Worm (Caenorhabditis elegans) whole organism, L4 larva: ENCODE results near the gene F54H12.4.

ENCODE experiments used
- D1046.2 ChIP-seq: fragments of 200-800 bp; sonication (Bioruptor generic); IDR thresholded peaks from 2 replicates; pipeline ENCODE4 v1.3.6; 2022; ENCODE audit warnings: missing genetic modification characterization, missing compliant biosample characterization
- F10B5.3 ChIP-seq: sonication (generic microtip); optimal IDR thresholded peaks from 2 replicates; lab custom pipeline; 2016; ENCODE audit warnings: mild to moderate bottlenecking, missing genetic modification characterization, missing compliant biosample characterization
- F44E2.7 ChIP-seq: fragments of 200-800 bp; sonication (Bioruptor generic); IDR thresholded peaks from 2 replicates; pipeline ENCODE4 v2.1.2; 2022; ENCODE audit warnings: missing genetic modification characterization, missing compliant biosample characterization
- F49E8.2 ChIP-seq: sonication (generic microtip); optimal IDR thresholded peaks from 2 replicates; lab custom pipeline; 2016; ENCODE audit warnings: missing compliant biosample characterization, mild to moderate bottlenecking, missing genetic modification characterization, borderline replicate concordance
- T26A8.4 ChIP-seq: fragments of 200-800 bp; sonication (Bioruptor generic); IDR thresholded peaks from 2 replicates; pipeline ENCODE4 v1.3.6; 2022; ENCODE audit warnings: missing genetic modification characterization, missing compliant biosample characterization
- Y48G9A.11 ChIP-seq: fragments of 200-800 bp; sonication (Bioruptor generic); IDR thresholded peaks from 2 replicates; pipeline ENCODE4 v1.3.6; 2022; ENCODE audit warnings: missing genetic modification reagents, missing genetic modification characterization, missing compliant biosample characterization
- Y5F2A.4 ChIP-seq: fragments of 200-800 bp; sonication (Bioruptor generic); optimal IDR thresholded peaks from 2 replicates; lab custom pipeline; 2018; ENCODE audit warnings: mild to moderate bottlenecking, missing genetic modification characterization, missing compliant biosample characterization
- Y75B8A.6 ChIP-seq: fragments of 200-800 bp; sonication (Bioruptor generic); IDR thresholded peaks from 2 replicates; pipeline ENCODE4 v1.3.6; 2022; ENCODE audit warnings: missing genetic modification reagents, missing genetic modification characterization, missing compliant biosample characterization
- ZK546.5 ChIP-seq, 2 experiments: sonication (generic microtip); optimal IDR thresholded peaks; 2 replicates each; lab custom pipeline; 2017; ENCODE audit warnings: missing biosample characterization in 2 of 2, missing genetic modification characterization in 2 of 2
- aha-1 ChIP-seq: fragments of 150-350 bp; peaks from one replicate; lab custom pipeline; 2014; ENCODE audit warnings: missing biosample characterization, missing genetic modification characterization
- aly-2 ChIP-seq: sonication (generic microtip); optimal IDR thresholded peaks from 2 replicates; lab custom pipeline; 2018; ENCODE audit warnings: missing biosample characterization, missing genetic modification characterization
- ama-1 ChIP-seq: fragments of 150-350 bp; optimal IDR thresholded peaks from 2 replicates; lab custom pipeline; 2014; ENCODE audit warnings: inconsistent platforms, mixed read lengths
- arid-1 ChIP-seq: fragments of 200-800 bp; sonication (Bioruptor generic); conservative IDR thresholded peaks from 2 replicates; pipeline ENCODE4 v1.3.6; 2022; ENCODE audit warnings: missing genetic modification reagents, missing genetic modification characterization, missing compliant biosample characterization
- ceh-20 ChIP-seq: fragments of 200-800 bp; sonication (Bioruptor generic); IDR thresholded peaks from 2 replicates; pipeline ENCODE4 v1.3.6; 2022; ENCODE audit warnings: missing genetic modification reagents, missing genetic modification characterization, missing compliant biosample characterization
- ces-1 ChIP-seq: fragments of 150-350 bp; sonication (generic microtip); optimal IDR thresholded peaks from 4 replicates; lab custom pipeline; 2014; ENCODE audit warnings: missing biosample characterization, missing genetic modification reagents, missing genetic modification characterization
- daf-16 ChIP-seq, 3 experiments: sonication (generic microtip); optimal IDR thresholded peaks; 2 replicates each; lab custom pipeline; 2016 to 2017; ENCODE audit warnings: missing genetic modification characterization in 3 of 3, missing genetic modification reagents in 3 of 3, mild to moderate bottlenecking in 2 of 3, missing compliant biosample characterization in 2 of 3, missing biosample characterization in 1 of 3, moderate library complexity in 1 of 3
- daf-8 ChIP-seq: fragments of 200-800 bp; sonication (Bioruptor generic); IDR thresholded peaks from 2 replicates; pipeline ENCODE4 v1.3.6; 2022; ENCODE audit warnings: missing genetic modification characterization, missing compliant biosample characterization
- dmd-8 ChIP-seq: fragments of 200-800 bp; sonication (Bioruptor generic); IDR thresholded peaks from 2 replicates; pipeline ENCODE4 v1.3.6; 2022; ENCODE audit warnings: missing genetic modification characterization, missing compliant biosample characterization
- dve-1 ChIP-seq: sonication (generic microtip); optimal IDR thresholded peaks from 2 replicates; lab custom pipeline; 2017; ENCODE audit warnings: antibody characterized with exemption, mild to moderate bottlenecking, missing genetic modification characterization, missing compliant biosample characterization; ENCODE audit not compliant: insufficient read depth
- egl-43 ChIP-seq: fragments of 200-800 bp; sonication (Bioruptor generic); IDR thresholded peaks from 2 replicates; pipeline ENCODE4 v1.3.6; 2022; ENCODE audit warnings: missing genetic modification reagents, missing genetic modification characterization, missing compliant biosample characterization
- hif-1 ChIP-seq, 2 experiments: sonication (generic microtip); optimal IDR thresholded peaks; 2 replicates each; lab custom pipeline; 2016 to 2017; ENCODE audit warnings: missing compliant biosample characterization in 2 of 2, missing genetic modification characterization in 2 of 2, missing genetic modification reagents in 2 of 2, missing genotype in 2 of 2, mild to moderate bottlenecking in 1 of 2
- hlh-11 ChIP-seq: fragments of 200-800 bp; sonication (Bioruptor generic); optimal IDR thresholded peaks from 2 replicates; lab custom pipeline; 2018; ENCODE audit warnings: mild to moderate bottlenecking, missing genetic modification characterization, missing compliant biosample characterization
- hlh-30 ChIP-seq: sonication (generic microtip); optimal IDR thresholded peaks from 2 replicates; lab custom pipeline; 2017; ENCODE audit warnings: antibody characterized with exemption, mild to moderate bottlenecking, missing genetic modification characterization, missing compliant biosample characterization; ENCODE audit not compliant: insufficient read depth
- hmg-1.1 ChIP-seq: fragments of 200-800 bp; sonication (Bioruptor generic); IDR thresholded peaks from 2 replicates; pipeline ENCODE4 v1.3.6; 2022; ENCODE audit warnings: missing genetic modification reagents, missing genetic modification characterization, missing compliant biosample characterization
- jun-1 ChIP-seq: fragments of 150-350 bp; optimal IDR thresholded peaks from 2 replicates; lab custom pipeline; 2014; ENCODE audit warnings: missing biosample characterization, missing genetic modification reagents, missing genetic modification characterization
- lin-29 ChIP-seq: fragments of 200-800 bp; sonication (Bioruptor generic); IDR thresholded peaks from 2 replicates; pipeline ENCODE4 v1.3.6; 2022; ENCODE audit warnings: missing genetic modification reagents, missing genetic modification characterization, missing compliant biosample characterization
- lin-39 ChIP-seq: fragments of 150-350 bp; optimal IDR thresholded peaks from 2 replicates; lab custom pipeline; 2014; ENCODE audit warnings: missing biosample characterization, missing genetic modification reagents, missing genetic modification characterization
- madf-5 ChIP-seq, 2 experiments: fragments of 200-800 bp; sonication (Bioruptor generic); IDR thresholded peaks; 2 replicates each; pipeline ENCODE4 v1.3.6; 2022; ENCODE audit warnings: missing compliant biosample characterization in 2 of 2, missing genetic modification characterization in 2 of 2
- madf-9 ChIP-seq: fragments of 200-800 bp; sonication (Bioruptor generic); conservative IDR thresholded peaks from 2 replicates; pipeline ENCODE4 v1.3.6; 2022; ENCODE audit warnings: missing genetic modification reagents, missing genetic modification characterization, missing compliant biosample characterization
- mdl-1 ChIP-seq, 2 experiments: fragments of 150-350 bp in 1 of 2; sonication (generic microtip) in 1 of 2; optimal IDR thresholded peaks; 2 replicates each; lab custom pipeline; 2014 to 2017; ENCODE audit warnings: missing biosample characterization in 2 of 2, missing genetic modification characterization in 2 of 2
- mdt-29 ChIP-seq: fragments of 200-800 bp; sonication (Bioruptor generic); IDR thresholded peaks from 2 replicates; pipeline ENCODE4 v1.3.6; 2022; ENCODE audit warnings: missing genetic modification reagents, missing genetic modification characterization, missing compliant biosample characterization
- mep-1 ChIP-seq: fragments of 150-350 bp; sonication (generic microtip); optimal IDR thresholded peaks from 3 replicates; lab custom pipeline; 2014; ENCODE audit warnings: missing biosample characterization, missing genetic modification characterization
- nhr-10 ChIP-seq: fragments of 150-350 bp; optimal IDR thresholded peaks from 2 replicates; lab custom pipeline; 2014; ENCODE audit warnings: missing biosample characterization, missing genetic modification characterization
- nhr-102 ChIP-seq: sonication (generic microtip); optimal IDR thresholded peaks from 2 replicates; lab custom pipeline; 2016; ENCODE audit warnings: mild to moderate bottlenecking, missing genetic modification characterization, moderate library complexity, missing compliant biosample characterization
- nhr-11 ChIP-seq: fragments of 150-350 bp; optimal IDR thresholded peaks from 2 replicates; lab custom pipeline; 2014; ENCODE audit warnings: missing biosample characterization, missing genetic modification characterization
- nhr-28 ChIP-seq: fragments of 150-350 bp; optimal IDR thresholded peaks from 2 replicates; lab custom pipeline; 2014; ENCODE audit warnings: missing biosample characterization, missing genetic modification characterization
- nhr-41 ChIP-seq: fragments of 200-800 bp; sonication (Bioruptor generic); IDR thresholded peaks from 2 replicates; pipeline ENCODE4 v1.3.6; 2022; ENCODE audit warnings: missing genetic modification reagents, missing genetic modification characterization, missing compliant biosample characterization
- nhr-42 ChIP-seq: fragments of 200-800 bp; sonication (Bioruptor generic); IDR thresholded peaks from 2 replicates; pipeline ENCODE4 v1.3.6; 2022; ENCODE audit warnings: missing genetic modification characterization, missing compliant biosample characterization
- nhr-77 ChIP-seq: fragments of 150-350 bp; optimal IDR thresholded peaks from 2 replicates; lab custom pipeline; 2014; ENCODE audit warnings: missing biosample characterization, missing genetic modification characterization
- php-3 ChIP-seq: fragments of 200-800 bp; sonication (Bioruptor generic); IDR thresholded peaks from 2 replicates; pipeline ENCODE4 v1.3.6; 2022; ENCODE audit warnings: missing genetic modification reagents, missing genetic modification characterization, missing compliant biosample characterization
- rbr-2 ChIP-seq: sonication (generic microtip); optimal IDR thresholded peaks from 2 replicates; lab custom pipeline; 2016; ENCODE audit warnings: missing genotype, missing genetic modification characterization, missing compliant biosample characterization
- spr-3 ChIP-seq: fragments of 200-800 bp; sonication (Bioruptor generic); optimal IDR thresholded peaks from 2 replicates; lab custom pipeline; 2018; ENCODE audit warnings: mild to moderate bottlenecking, missing genetic modification characterization, missing compliant biosample characterization
- tra-1 ChIP-seq: fragments of 200-800 bp; sonication (Bioruptor generic); IDR thresholded peaks from 2 replicates; pipeline ENCODE4 v1.3.6; 2022; ENCODE audit warnings: missing genetic modification reagents, missing genetic modification characterization, missing compliant biosample characterization
- unc-130 ChIP-seq: sonication (generic microtip); optimal IDR thresholded peaks from 2 replicates; lab custom pipeline; 2016; ENCODE audit warnings: missing genetic modification reagents, missing genetic modification characterization, missing compliant biosample characterization
- unc-62 ChIP-seq, 3 experiments: fragments of 150-350 bp in 1 of 3; sonication (generic microtip); optimal IDR thresholded peaks in 2 of 3; peaks in 1 of 3; 1 replicate in 1 of 3; 2 replicates in 2 of 3; lab custom pipeline; 2014 to 2017; ENCODE audit warnings: missing biosample characterization in 3 of 3, missing genetic modification characterization in 3 of 3, missing genetic modification reagents in 3 of 3, missing genotype in 1 of 3
- zag-1 ChIP-seq: fragments of 150-350 bp; optimal IDR thresholded peaks from 2 replicates; lab custom pipeline; 2014; ENCODE audit warnings: missing biosample characterization, missing genetic modification characterization
- zfp-2 ChIP-seq: sonication (generic microtip); optimal IDR thresholded peaks from 2 replicates; lab custom pipeline; 2016; ENCODE audit warnings: mild to moderate bottlenecking, missing genetic modification characterization, missing compliant biosample characterization
- zfp-3 ChIP-seq: fragments of 200-800 bp; sonication (Bioruptor generic); conservative IDR thresholded peaks from 2 replicates; pipeline ENCODE4 v1.3.6; 2022; ENCODE audit warnings: missing genetic modification reagents, missing genetic modification characterization, missing compliant biosample characterization

Gene F54H12.4

DNA sequence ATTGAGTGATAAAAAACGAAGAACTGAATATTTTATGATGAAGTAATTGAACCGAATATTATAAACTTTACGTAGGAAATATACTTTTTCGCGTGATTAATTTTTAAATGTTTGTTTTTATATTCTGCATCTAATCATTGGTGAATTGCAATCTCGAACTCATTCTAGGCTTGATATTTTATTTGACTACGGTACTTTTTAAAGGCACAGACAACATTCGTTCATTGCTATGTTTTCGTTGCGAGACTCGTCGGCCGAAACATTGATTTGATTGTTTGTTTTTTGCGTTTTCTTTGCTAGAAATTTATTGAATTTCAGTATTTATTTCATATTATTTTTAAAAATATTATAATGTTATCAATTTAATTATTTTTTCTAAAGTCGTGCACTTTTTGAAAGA is 15.2 kb upstream of the F54H12.4 start, which contains the start of gene C06G4.4:
TSS of gene C06G4.4 (minus strand) at position 36 of the 400 bp plus-strand sequence.
- no peak for TF ChIP-seq hlh-30 (tag; lab: Kevin White, UChicago)
- no peak for TF ChIP-seq zag-1 (tag; lab: Kevin White, UChicago)
- no peak for TF ChIP-seq dve-1
- TF ChIP-seq lin-29 (GFP tag; lab: Robert Waterston, UW) = no peak
- no peak for TF ChIP-seq aha-1 (tag; lab: Kevin White, UChicago)
- no peak for TF ChIP-seq egl-43 (GFP tag; lab: Robert Waterston, UW)
- no peak for TF ChIP-seq D1046.2 (GFP tag; lab: Robert Waterston, UW)
- no peak for TF ChIP-seq mdl-1 (tag; optimal IDR thresholded peaks at IDR 0.05; lab: Kevin White, UChicago)
- TF ChIP-seq madf-5 (GFP tag; IDR thresholded peaks at IDR 0.05; lab: Robert Waterston, UW) = no peak
- no peak for TF ChIP-seq lin-39 (tag; lab: Kevin White, UChicago)
- no peak for TF ChIP-seq daf-8 (GFP tag; lab: Robert Waterston, UW)
- no peak for TF ChIP-seq F44E2.7 (GFP tag; lab: Robert Waterston, UW)
- TF ChIP-seq ces-1 (GFP tag; lab: Kevin White, UChicago) = no peak
- TF ChIP-seq, all 104 proteins: peak for 0

DNA sequence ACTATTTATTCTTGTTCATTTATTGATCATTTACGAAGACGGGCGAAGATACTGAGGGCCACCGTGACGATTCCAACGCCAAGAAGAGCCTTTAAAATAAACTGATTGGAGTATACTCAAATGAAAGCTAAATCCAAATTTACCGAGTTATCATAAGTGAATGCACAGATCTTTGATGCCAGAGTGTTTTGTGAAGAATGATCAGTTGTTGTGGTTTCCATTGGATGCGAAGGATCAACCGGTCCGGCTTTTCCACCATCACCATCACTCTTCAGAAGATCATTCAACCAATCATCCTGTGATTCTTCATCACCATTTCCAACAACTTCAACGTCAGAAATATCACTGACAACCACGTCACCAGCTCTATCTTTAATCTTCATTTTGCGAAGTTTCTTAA is 14.7 kb upstream of the F54H12.4 start:
- TF ChIP-seq Y5F2A.4 (GFP tag; lab: Kevin White, UChicago) (no peak), php-3 (GFP tag; lab: Robert Waterston, UW) (0 out of 2 replicates have a peak, but pooled peaks have one; percentile 29), Y48G9A.11 (no peak), zfp-3 (peak; percentile 71; the same call in 1 of the 2 replicates), mep-1 (tag; lab: Kevin White, UChicago) (peak; percentile 1), nhr-41 (GFP tag; lab: Robert Waterston, UW) (no peak), tra-1 (no peak), nhr-77 (tag; lab: Kevin White, UChicago) (peak; percentile 24), ZK546.5 (tag; optimal IDR thresholded peaks at IDR 0.05; lab: Kevin White, UChicago) (no peak), rbr-2 (tag; lab: Kevin White, UChicago) (no peak), egl-43 (GFP tag; lab: Robert Waterston, UW) (peak; percentile 51; the same call in 1 of the 2 replicates), nhr-11 (no peak), jun-1 (tag; lab: Kevin White, UChicago) (no peak), hif-1 (tag; optimal IDR thresholded peaks at IDR 0.05; lab: Kevin White, UChicago) (peak in 1 of 2 experiments; percentile 7), mdt-29 (GFP tag; lab: Robert Waterston, UW) (0 out of 2 replicates have a peak, but pooled peaks have one; percentile 12), nhr-42 (GFP tag; lab: Robert Waterston, UW) (peak; percentile 67; the same call in 1 of the 2 replicates), zfp-2 (tag; lab: Kevin White, UChicago) (no peak), T26A8.4 (GFP tag; lab: Robert Waterston, UW) (0 out of 2 replicates have a peak, but pooled peaks have one; percentile 29), dmd-8 (GFP tag; lab: Robert Waterston, UW) (0 out of 2 replicates have a peak, but pooled peaks have one; percentile 39), F49E8.2 (no peak), lin-39 (tag; lab: Kevin White, UChicago) (no peak), hlh-11 (tag; lab: Kevin White, UChicago) (peak; percentile 39), unc-62 (GFP tag; optimal IDR thresholded peaks at IDR 0.05 in 1 of 2; lab: Kevin White, UChicago) (no peak), unc-62 (tag; optimal IDR thresholded peaks at IDR 0.05; lab: Kevin White, UChicago) (no peak), hlh-30 (tag; lab: Kevin White, UChicago) (no peak), nhr-28 (tag; lab: Kevin White, UChicago) (no peak), Y75B8A.6 (GFP tag; lab: Robert Waterston, UW) (0 out of 2 replicates have a peak, but pooled peaks have one; percentile 53), daf-16 (GFP tag; optimal IDR thresholded peaks at IDR 0.05; lab: Kevin White, UChicago) (no peak), daf-16 (tag; optimal IDR thresholded peaks at IDR 0.05; lab: Kevin White, UChicago) (no peak), nhr-102 (tag; lab: Kevin White, UChicago) (peak; percentile 71), F10B5.3 (no peak), madf-9 (GFP tag; lab: Robert Waterston, UW) (no peak), nhr-10 (tag; lab: Kevin White, UChicago) (no peak), hmg-1.1 (no peak), arid-1 (GFP tag; lab: Robert Waterston, UW) (no peak), aly-2 (tag; lab: Kevin White, UChicago) (no peak), spr-3 (GFP tag; lab: Kevin White, UChicago) (no peak), ama-1 (lab: Kevin White, UChicago) (peak; percentile 89), ceh-20 (GFP tag; lab: Robert Waterston, UW) (no peak), unc-130 (GFP tag; lab: Kevin White, UChicago) (no peak)
